Worm (Caenorhabditis elegans) whole organism, mixed stage, embryonic: ENCODE data around the gene fbxc-55.
"Not testable (repeated sequence)": the region's sequence is repeated elsewhere in the genome, so short reads cannot be mapped to it uniquely, and the experiment has no call there.

Experiments used
- M03D4.4 ChIP-seq: sonication (generic microtip); optimal IDR thresholded peaks from 2 replicates; lab custom pipeline; 2017; ENCODE audit warnings: mild to moderate bottlenecking, missing genetic modification characterization, missing compliant biosample characterization
- bed-3 ChIP-seq: fragments of 200-800 bp; sonication (Bioruptor generic); optimal IDR thresholded peaks from 3 replicates; lab custom pipeline; 2018; ENCODE audit warnings: mild to moderate bottlenecking, missing genetic modification characterization, moderate library complexity, missing compliant biosample characterization
- blmp-1 ChIP-seq: fragments of 150-350 bp; optimal IDR thresholded peaks from 2 replicates; lab custom pipeline; 2014; ENCODE audit warnings: missing biosample characterization, missing genetic modification characterization
- ceh-39 ChIP-seq: fragments of 150-350 bp; optimal IDR thresholded peaks from 2 replicates; lab custom pipeline; 2014; ENCODE audit warnings: missing biosample characterization, missing genetic modification characterization
- ceh-43 ChIP-seq: fragments of 200-800 bp; sonication (Bioruptor generic); optimal IDR thresholded peaks from 2 replicates; lab custom pipeline; 2018; ENCODE audit warnings: mild to moderate bottlenecking, missing genetic modification characterization, moderate library complexity, missing compliant biosample characterization
- ceh-83 ChIP-seq: fragments of 200-800 bp; sonication (Bioruptor generic); optimal IDR thresholded peaks from 2 replicates; lab custom pipeline; 2018; ENCODE audit warnings: mild to moderate bottlenecking, missing genetic modification characterization, missing compliant biosample characterization
- ces-1 ChIP-seq: fragments of 150-350 bp; optimal IDR thresholded peaks from 2 replicates; lab custom pipeline; 2014; ENCODE audit warnings: missing biosample characterization, missing genetic modification reagents, missing genetic modification characterization
- cnd-1 ChIP-seq: fragments of 200-800 bp; sonication (Bioruptor generic); optimal IDR thresholded peaks from 2 replicates; lab custom pipeline; 2018; ENCODE audit warnings: mild to moderate bottlenecking, missing genetic modification characterization, missing compliant biosample characterization
- drap-1 ChIP-seq: fragments of 200-800 bp; sonication (Bioruptor generic); optimal IDR thresholded peaks from 3 replicates; lab custom pipeline; 2018; ENCODE audit warnings: mild to moderate bottlenecking, missing genetic modification characterization, missing compliant biosample characterization
- elt-1 ChIP-seq: sonication (generic microtip); optimal IDR thresholded peaks from 2 replicates; lab custom pipeline; 2017; ENCODE audit warnings: missing genetic modification characterization, mild to moderate bottlenecking, missing compliant biosample characterization, antibody characterized with exemption, moderate library complexity, borderline replicate concordance; ENCODE audit not compliant: insufficient read depth
- elt-3 ChIP-seq: fragments of 150-350 bp; optimal IDR thresholded peaks from 2 replicates; lab custom pipeline; 2014; ENCODE audit warnings: missing biosample characterization, missing genetic modification characterization
- flh-1 ChIP-seq: fragments of 200-800 bp; sonication (Bioruptor generic); optimal IDR thresholded peaks from 2 replicates; lab custom pipeline; 2018; ENCODE audit warnings: mild to moderate bottlenecking, missing genetic modification characterization, moderate library complexity, missing compliant biosample characterization
- ham-2 ChIP-seq: fragments of 200-800 bp; sonication (Bioruptor generic); optimal IDR thresholded peaks from 2 replicates; lab custom pipeline; 2018; ENCODE audit warnings: mild to moderate bottlenecking, missing genetic modification characterization, missing compliant biosample characterization
- lin-13 ChIP-seq: fragments of 150-350 bp; optimal IDR thresholded peaks from 2 replicates; lab custom pipeline; 2014; ENCODE audit warnings: missing biosample characterization, missing genetic modification characterization
- lsy-2 ChIP-seq: fragments of 150-350 bp; optimal IDR thresholded peaks from 2 replicates; lab custom pipeline; 2014; ENCODE audit warnings: missing biosample characterization, missing genetic modification characterization
- mab-5 ChIP-seq: fragments of 150-350 bp; optimal IDR thresholded peaks from 2 replicates; lab custom pipeline; 2014; ENCODE audit warnings: missing biosample characterization, missing genetic modification characterization
- mep-1 ChIP-seq: fragments of 150-350 bp; optimal IDR thresholded peaks from 2 replicates; lab custom pipeline; 2017; ENCODE audit warnings: missing biosample characterization, missing genetic modification reagents, missing genetic modification characterization, inconsistent platforms
- nhr-2 ChIP-seq: fragments of 150-350 bp; optimal IDR thresholded peaks from 2 replicates; lab custom pipeline; 2014; ENCODE audit warnings: missing biosample characterization, missing genetic modification characterization
- nhr-237 ChIP-seq: fragments of 150-350 bp; optimal IDR thresholded peaks from 2 replicates; lab custom pipeline; 2014; ENCODE audit warnings: missing biosample characterization, missing genetic modification characterization
- nhr-76 ChIP-seq: sonication (generic microtip); optimal IDR thresholded peaks from 2 replicates; lab custom pipeline; 2017; ENCODE audit warnings: missing biosample characterization, missing genetic modification characterization
- pha-4 ChIP-seq: fragments of 150-350 bp; optimal IDR thresholded peaks from 2 replicates; lab custom pipeline; 2018; ENCODE audit warnings: missing biosample characterization, missing genetic modification reagents, missing genetic modification characterization
- sem-2 ChIP-seq: fragments of 200-800 bp; sonication (Bioruptor generic); optimal IDR thresholded peaks from 2 replicates; lab custom pipeline; 2018; ENCODE audit warnings: mild to moderate bottlenecking, missing genetic modification characterization, missing compliant biosample characterization
- snpc-4 ChIP-seq: fragments of 150-350 bp; optimal IDR thresholded peaks from 2 replicates; lab custom pipeline; 2014; ENCODE audit warnings: missing biosample characterization, missing genetic modification characterization
- sptf-1 ChIP-seq: sonication (generic microtip); optimal IDR thresholded peaks from 2 replicates; lab custom pipeline; 2017; ENCODE audit warnings: mild to moderate bottlenecking, missing genetic modification characterization, moderate library complexity, missing compliant biosample characterization
- tbx-8 ChIP-seq: fragments of 200-800 bp; sonication (Bioruptor generic); optimal IDR thresholded peaks from 2 replicates; lab custom pipeline; 2018; ENCODE audit warnings: mild to moderate bottlenecking, missing genetic modification characterization, moderate library complexity, missing compliant biosample characterization
- unc-120 ChIP-seq: sonication (generic microtip); optimal IDR thresholded peaks from 2 replicates; lab custom pipeline; 2017; ENCODE audit warnings: missing genetic modification characterization, missing compliant biosample characterization; ENCODE audit not compliant: poor library complexity, severe bottlenecking
- unc-39 ChIP-seq: fragments of 150-350 bp; optimal IDR thresholded peaks from 2 replicates; lab custom pipeline; 2014; ENCODE audit warnings: missing biosample characterization, missing genetic modification characterization
- unc-62 ChIP-seq: fragments of 150-350 bp; optimal IDR thresholded peaks from 2 replicates; lab custom pipeline; 2014; ENCODE audit warnings: missing biosample characterization, missing genetic modification reagents, missing genetic modification characterization
- ztf-11 ChIP-seq: fragments of 150-350 bp; optimal IDR thresholded peaks from 2 replicates; lab custom pipeline; 2014; ENCODE audit warnings: missing biosample characterization, missing genetic modification characterization

fbxc-55 gene

DNA sequence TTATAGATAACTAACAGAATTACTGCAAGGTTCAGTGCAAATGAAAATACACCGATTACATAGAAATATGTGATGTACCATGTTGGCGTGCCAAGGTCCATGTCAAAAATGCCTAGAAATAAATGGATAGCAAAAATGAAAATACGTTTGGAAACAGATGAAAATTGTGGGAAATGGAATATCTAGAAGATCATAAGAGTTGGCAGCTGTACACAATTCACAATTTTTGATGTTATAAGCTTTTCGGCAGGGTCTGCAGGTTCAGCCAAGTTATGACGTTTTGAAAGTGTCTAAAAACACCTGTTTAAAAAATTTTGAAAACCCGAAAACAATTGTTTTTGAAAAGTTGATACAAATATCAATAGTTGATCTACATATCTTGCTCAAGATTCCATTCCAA, 25.4 kb downstream of the fbxc-55 start, which contains the start of gene sri-43:
Gene sri-43 (minus strand): TSS at position 101 of the 400 bp plus-strand sequence.
- not testable (repeated sequence) for TF ChIP-seq ceh-83 (GFP tag; lab: Kevin White, UChicago); bed-3; unc-62 (GFP tag; lab: Kevin White, UChicago)

ce11 chrII:3142855-3143254, 27.1 kb downstream of the fbxc-55 start, which contains the start of gene sri-42:
Gene sri-42, minus strand, starts transcription at chrII:3142955.
- TF ChIP-seq nhr-237 (tag; lab: Kevin White, UChicago); sem-2; unc-120: not testable (repeated sequence)

DNA sequence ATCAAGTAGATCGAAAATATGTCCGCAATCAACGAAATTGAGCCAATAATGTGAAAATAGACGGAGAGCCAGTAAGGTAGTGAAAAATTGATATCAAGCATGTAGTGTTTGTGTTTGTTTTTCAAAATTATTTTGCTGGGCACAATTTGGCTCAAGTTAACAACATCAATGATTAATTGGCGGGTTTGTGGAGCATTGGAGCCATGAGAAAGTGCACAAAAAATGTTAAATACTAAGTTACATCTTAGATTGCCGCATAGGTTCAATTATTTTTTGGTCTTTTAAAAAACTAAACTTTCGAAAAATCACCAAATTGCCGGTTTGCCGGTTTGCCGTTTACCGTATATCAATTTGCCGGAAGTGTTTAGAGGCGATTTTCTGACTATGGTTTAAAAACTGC, 32.2 kb downstream of the fbxc-55 start, which contains the start of gene sri-54:
Gene sri-54 (minus strand): TSS at position 101 of the 400 bp plus-strand sequence.
- TF ChIP-seq nhr-237 (tag; lab: Kevin White, UChicago) (no peak), tbx-8 (GFP tag; lab: Kevin White, UChicago) (no peak), blmp-1 (tag; lab: Kevin White, UChicago) (no peak), mep-1 (no peak), M03D4.4 (tag; lab: Kevin White, UChicago) (no peak), snpc-4 (no peak), elt-3 (no peak)

ce11 chrII:3135293-3135692, 34.7 kb downstream of the fbxc-55 start:
- no peak for TF ChIP-seq elt-3
- TF ChIP-seq blmp-1 (tag; lab: Kevin White, UChicago): no peak
- TF ChIP-seq ceh-39 (tag; lab: Kevin White, UChicago): no peak
- TF ChIP-seq tbx-8 (GFP tag; lab: Kevin White, UChicago): no peak
- no peak for TF ChIP-seq ztf-11 (tag; lab: Kevin White, UChicago)
- no peak for TF ChIP-seq cnd-1 (tag; lab: Kevin White, UChicago)
- no peak for TF ChIP-seq nhr-2 (tag; lab: Kevin White, UChicago)
- no peak for TF ChIP-seq M03D4.4 (tag; lab: Kevin White, UChicago)
- no peak for TF ChIP-seq lsy-2 (tag; lab: Kevin White, UChicago)
- no peak for TF ChIP-seq ceh-43 (GFP tag; lab: Kevin White, UChicago)
- TF ChIP-seq ces-1: no peak
- TF ChIP-seq nhr-76 (tag; lab: Kevin White, UChicago): no peak

- TF ChIP-seq drap-1 (GFP tag; lab: Kevin White, UChicago): no peak
- no peak for TF ChIP-seq cnd-1 (tag; lab: Kevin White, UChicago)
- no peak for TF ChIP-seq elt-1 (tag; lab: Kevin White, UChicago)
- TF ChIP-seq unc-120: no peak
- TF ChIP-seq tbx-8 (GFP tag; lab: Kevin White, UChicago): no peak
- no peak for TF ChIP-seq sptf-1 (tag; lab: Kevin White, UChicago)
- TF ChIP-seq ham-2 (GFP tag; lab: Kevin White, UChicago): no peak
- TF ChIP-seq flh-1 (GFP tag; lab: Kevin White, UChicago): no peak
- TF ChIP-seq mab-5 (tag; lab: Kevin White, UChicago): no peak
- no peak for TF ChIP-seq ceh-39 (tag; lab: Kevin White, UChicago)
- TF ChIP-seq unc-39 (tag; lab: Kevin White, UChicago): no peak
- TF ChIP-seq snpc-4: no peak
- no peak for TF ChIP-seq pha-4
- TF ChIP-seq unc-62 (GFP tag; lab: Kevin White, UChicago): no peak
- no peak for TF ChIP-seq nhr-2 (tag; lab: Kevin White, UChicago)
- TF ChIP-seq mep-1: no peak
- TF ChIP-seq M03D4.4 (tag; lab: Kevin White, UChicago): no peak
- TF ChIP-seq, all 35 proteins: peak for 0
Measured at ce11 chrII:3129007-3129406, 41.0 kb downstream of the fbxc-55 start, which contains the start of gene chil-24. Gene chil-24, plus strand, starts transcription at chrII:3129162.

ce11 chrII:3126741-3127140, 43.2 kb downstream of the fbxc-55 start, which contains the start of gene ins-31:
Gene ins-31, plus strand, starts transcription at chrII:3127041.
- not testable (repeated sequence) for TF ChIP-seq snpc-4; lin-13 (tag; lab: Kevin White, UChicago); nhr-237 (tag; lab: Kevin White, UChicago)
